Worm (Caenorhabditis elegans): Measurements from ENCODE around the gene F38B7.2.

DNA sequence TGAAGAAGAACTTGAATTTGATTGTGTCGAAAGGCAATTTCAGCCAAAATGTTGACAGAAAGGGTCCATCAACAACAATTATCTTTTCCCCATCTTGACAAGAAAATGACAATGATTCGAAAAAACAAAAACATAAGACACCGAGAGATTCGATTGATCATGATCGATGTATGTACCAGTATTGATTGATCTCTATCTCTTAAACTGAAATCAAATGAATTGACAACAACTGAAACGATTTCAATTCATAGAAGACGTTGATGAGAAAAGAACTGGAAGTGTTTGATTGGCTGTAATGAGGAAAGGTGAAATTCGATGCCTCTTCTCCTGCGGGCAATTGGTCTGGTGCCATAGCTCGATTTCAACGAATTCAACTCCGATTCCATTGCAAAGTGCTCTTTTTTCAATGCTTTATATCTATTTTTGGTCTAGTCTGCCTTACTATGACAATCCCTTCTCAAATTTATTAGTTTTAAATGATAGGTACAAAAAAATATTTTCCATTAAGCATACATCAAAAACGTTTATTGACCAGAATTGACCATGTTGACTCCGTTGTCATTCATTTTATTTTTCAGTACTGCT lies 10.3 kb upstream of the F38B7.2 start:
- TF ChIP-seq ztf-11 (tag; optimal IDR thresholded peaks at IDR 0.05), result no peak
- no peak for TF ChIP-seq hpl-2 (GFP tag; optimal IDR thresholded peaks at IDR 0.05)
- TF ChIP-seq isw-1 (GFP tag; IDR thresholded peaks at IDR 0.05), result no peak
- no peak for TF ChIP-seq nhr-85 (tag)
- no peak for TF ChIP-seq lin-15B (tag; optimal IDR thresholded peaks at IDR 0.05)
- TF ChIP-seq nhr-47 (tag; optimal IDR thresholded peaks at IDR 0.05), result no peak
- TF ChIP-seq lir-3 (tag; optimal IDR thresholded peaks at IDR 0.05; ENCODE audit: poor library complexity), result no peak
- no peak for TF ChIP-seq ceh-82 (tag; optimal IDR thresholded peaks at IDR 0.05)
